Fruit fly (Drosophila melanogaster): Measurements from ENCODE around the gene CG17187.

The CG17187 gene

dm6 chr3R:11219883-11220282 lies 11.8 kb downstream of the CG17187 start, which contains the start of gene CG6689:
TSS of gene CG6689 (minus strand) at chr3R:11220064.
- no peak for TF ChIP-seq usp (GFP tag; optimal IDR thresholded peaks at IDR 0.05)
- no peak for TF ChIP-seq brk (GFP tag; optimal IDR thresholded peaks at IDR 0.05)
- no peak for TF ChIP-seq tai (GFP tag; optimal IDR thresholded peaks at IDR 0.05)
- peak; percentile 64 for TF ChIP-seq woc (GFP tag; optimal IDR thresholded peaks at IDR 0.05)
- TF ChIP-seq Dif (GFP tag; optimal IDR thresholded peaks at IDR 0.05; ENCODE audit: partially characterized antibody): no peak
- TF ChIP-seq Hr83 (GFP tag; optimal IDR thresholded peaks at IDR 0.05; ENCODE audit: poor library complexity, severe bottlenecking): peak; percentile 46
- peak; percentile 8 for TF ChIP-seq h (GFP tag; optimal IDR thresholded peaks at IDR 0.05)
- TF ChIP-seq ey (GFP tag; optimal IDR thresholded peaks at IDR 0.05): no peak
- no peak for TF ChIP-seq Vsx2 (GFP tag; optimal IDR thresholded peaks at IDR 0.05; ENCODE audit: partially characterized antibody)

- TF ChIP-seq Jra (GFP tag; optimal IDR thresholded peaks at IDR 0.05) (peak; percentile 78), pan (optimal IDR thresholded peaks at IDR 0.05) (no peak), psq (GFP tag; optimal IDR thresholded peaks at IDR 0.05) (peak; percentile 63), usp (GFP tag; optimal IDR thresholded peaks at IDR 0.05) (no peak), Sp1 (GFP tag; optimal IDR thresholded peaks at IDR 0.05) (peak; percentile 89), jim (GFP tag; optimal IDR thresholded peaks at IDR 0.05) (no peak), GATAd (GFP tag; optimal IDR thresholded peaks at IDR 0.05) (no peak), dl (GFP tag; optimal IDR thresholded peaks at IDR 0.05; ENCODE audit: insufficient read depth in 1 of 2, partially characterized antibody in 2 of 2) (no peak), Vsx2 (GFP tag; optimal IDR thresholded peaks at IDR 0.05; ENCODE audit: partially characterized antibody) (peak; percentile 95), ey (GFP tag; optimal IDR thresholded peaks at IDR 0.05) (peak; percentile 69), CG32264 (GFP tag; optimal IDR thresholded peaks at IDR 0.05) (peak; percentile 56), CG9705 (GFP tag; optimal IDR thresholded peaks at IDR 0.05) (peak; percentile 91), woc (GFP tag; optimal IDR thresholded peaks at IDR 0.05) (peak; percentile 12), h (GFP tag; optimal IDR thresholded peaks at IDR 0.05) (peak; percentile 89), HLH106 (tag; optimal IDR thresholded peaks at IDR 0.05) (peak; percentile 83), Hr83 (GFP tag; optimal IDR thresholded peaks at IDR 0.05; ENCODE audit: poor library complexity, severe bottlenecking) (peak; percentile 93), fru (GFP tag; optimal IDR thresholded peaks at IDR 0.05) (peak; percentile 83), brk (GFP tag; optimal IDR thresholded peaks at IDR 0.05) (no peak), lola (GFP tag; optimal IDR thresholded peaks at IDR 0.05) (no peak), Rel (GFP tag; optimal IDR thresholded peaks at IDR 0.05) (no peak), Rel (tag; optimal IDR thresholded peaks at IDR 0.05) (peak; percentile 61), sage (GFP tag; optimal IDR thresholded peaks at IDR 0.05) (no peak), OdsH (GFP tag; optimal IDR thresholded peaks at IDR 0.05) (peak; percentile 82), dsf (GFP tag; optimal IDR thresholded peaks at IDR 0.05; ENCODE audit: borderline replicate concordance) (peak; percentile 18), Dfd (GFP tag; optimal IDR thresholded peaks at IDR 0.05) (no peak), N (GFP tag; optimal IDR thresholded peaks at IDR 0.05) (no peak), CrebA (GFP tag; optimal IDR thresholded peaks at IDR 0.05; ENCODE audit: borderline replicate concordance) (no peak), Dif (GFP tag; optimal IDR thresholded peaks at IDR 0.05; ENCODE audit: partially characterized antibody) (peak; percentile 52), rgr (GFP tag; optimal IDR thresholded peaks at IDR 0.05) (peak; percentile 93), tai (GFP tag; optimal IDR thresholded peaks at IDR 0.05) (no peak), Myc (optimal IDR thresholded peaks at IDR 0.05) (peak; percentile 60), Abd-B (GFP tag; optimal IDR thresholded peaks at IDR 0.05) (no peak), sv (GFP tag; optimal IDR thresholded peaks at IDR 0.05) (peak; percentile 82), foxo (GFP tag; optimal IDR thresholded peaks at IDR 0.05) (peak in 1 of 2 experiments; percentile 78), Hnf4 (GFP tag; optimal IDR thresholded peaks at IDR 0.05) (peak; percentile 52), Mio (GFP tag; optimal IDR thresholded peaks at IDR 0.05) (peak; percentile 77), br (GFP tag; optimal IDR thresholded peaks at IDR 0.05) (peak; percentile 88), Hr78 (GFP tag; optimal IDR thresholded peaks at IDR 0.05) (no peak), dmrt93B (GFP tag; optimal IDR thresholded peaks at IDR 0.05) (peak; percentile 95)
Observed at dm6 chr3R:11216156-11216630, 15.5 kb downstream of the CG17187 start, which contains the start of the genes RpS25 and CG4820. TSS of gene RpS25 (minus strand) at chr3R:11216287. TSS of gene CG4820 (plus strand) at chr3R:11216535.
